Fruit fly (Drosophila melanogaster): ENCODE data around the gene CG33679.

The CG33679 gene

dm6 chr2L:15065663-15066062, 7.6 kb downstream of the CG33679 start:
- no peak for TF ChIP-seq CG6792 (GFP tag; optimal IDR thresholded peaks at IDR 0.05)
- TF ChIP-seq Eip78C (GFP tag) = peak; percentile 36
- no peak for TF ChIP-seq CG8319 (GFP tag; optimal IDR thresholded peaks at IDR 0.05)

- TF ChIP-seq CG8632 (GFP tag; optimal IDR thresholded peaks at IDR 0.05) = no peak
- peak; percentile 24 for TF ChIP-seq Eip78C (GFP tag)
Observed at dm6 chr2L:15066141-15066540, 8.0 kb downstream of the CG33679 start.

- TF ChIP-seq CG8119 (GFP tag; IDR thresholded peaks at IDR 0.05) (no peak), CG31627 (GFP tag; optimal IDR thresholded peaks at IDR 0.05) (no peak), CG34406 (GFP tag; optimal IDR thresholded peaks at IDR 0.05) (no peak), CG3032 (tag; optimal IDR thresholded peaks at IDR 0.05) (no peak), fkh (GFP tag; optimal IDR thresholded peaks at IDR 0.05) (peak; percentile 74), CG6163 (GFP tag; IDR thresholded peaks at IDR 0.05) (no peak; the same call in 2 of the 3 replicates), cyc (GFP tag; optimal IDR thresholded peaks at IDR 0.05) (no peak), CG8319 (GFP tag; optimal IDR thresholded peaks at IDR 0.05) (no peak), achi (GFP tag; optimal IDR thresholded peaks at IDR 0.05) (no peak), CG11294 (GFP tag; IDR thresholded peaks at IDR 0.05) (no peak), topi (GFP tag; optimal IDR thresholded peaks at IDR 0.05) (no peak), CG11762 (GFP tag; optimal IDR thresholded peaks at IDR 0.05; ENCODE audit: insufficient read depth) (no peak), CG10669 (GFP tag; optimal IDR thresholded peaks at IDR 0.05) (no peak), Ets21C (GFP tag; optimal IDR thresholded peaks at IDR 0.05) (no peak), CG8632 (GFP tag; optimal IDR thresholded peaks at IDR 0.05) (no peak), fd85E (GFP tag; optimal IDR thresholded peaks at IDR 0.05) (no peak), Blimp-1 (GFP tag; optimal IDR thresholded peaks at IDR 0.05) (no peak), eg (GFP tag; IDR thresholded peaks at IDR 0.05) (no peak), Sox14 (GFP tag; optimal IDR thresholded peaks at IDR 0.05) (peak; percentile 48), CG32006 (GFP tag; optimal IDR thresholded peaks at IDR 0.05) (no peak), Sox15 (GFP tag; optimal IDR thresholded peaks at IDR 0.05) (no peak), OdsH (GFP tag; optimal IDR thresholded peaks at IDR 0.05) (no peak), Gug (GFP tag; IDR thresholded peaks at IDR 0.05) (no peak), pdm3 (GFP tag; optimal IDR thresholded peaks at IDR 0.05) (no peak), lz (GFP tag; optimal IDR thresholded peaks at IDR 0.05) (no peak), Lpt (GFP tag; optimal IDR thresholded peaks at IDR 0.05) (no peak), Sox102F (GFP tag; optimal IDR thresholded peaks at IDR 0.05) (no peak), spab (GFP tag; optimal IDR thresholded peaks at IDR 0.05) (no peak), dsx (GFP tag; optimal IDR thresholded peaks at IDR 0.05; ENCODE audit: poor library complexity, severe bottlenecking) (no peak), svp (GFP tag) (peak; percentile 93), CG6854 (GFP tag; optimal IDR thresholded peaks at IDR 0.05) (no peak), CG1621 (tag; optimal IDR thresholded peaks at IDR 0.05) (no peak), Hr4 (GFP tag; optimal IDR thresholded peaks at IDR 0.05) (no peak), dac (GFP tag; optimal IDR thresholded peaks at IDR 0.05) (no peak), CG6808 (GFP tag; optimal IDR thresholded peaks at IDR 0.05) (no peak), Eip78C (GFP tag) (peak; percentile 48), esn (GFP tag; optimal IDR thresholded peaks at IDR 0.05) (no peak), CG7368 (GFP tag; optimal IDR thresholded peaks at IDR 0.05) (no peak), salr (GFP tag; optimal IDR thresholded peaks at IDR 0.05) (no peak), CG9139 (GFP tag; optimal IDR thresholded peaks at IDR 0.05) (no peak), ss (GFP tag; optimal IDR thresholded peaks at IDR 0.05) (peak in 1 of 2 experiments; percentile 83), CG10631 (GFP tag; optimal IDR thresholded peaks at IDR 0.05) (no peak), Eip75B (GFP tag; optimal IDR thresholded peaks at IDR 0.05) (peak; percentile 20), CG16779 (tag; optimal IDR thresholded peaks at IDR 0.05) (no peak), CG15336 (GFP tag; IDR thresholded peaks at IDR 0.05) (no peak), CG11902 (GFP tag; optimal IDR thresholded peaks at IDR 0.05) (no peak), fd59A (GFP tag; optimal IDR thresholded peaks at IDR 0.05) (no peak), net (GFP tag; optimal IDR thresholded peaks at IDR 0.05) (no peak)
Observed at dm6 chr2L:15067832-15068231, 9.7 kb downstream of the CG33679 start.
